Fruit fly (Drosophila melanogaster): Measurements from ENCODE around the gene Srp72.

Gene Srp72

DNA sequence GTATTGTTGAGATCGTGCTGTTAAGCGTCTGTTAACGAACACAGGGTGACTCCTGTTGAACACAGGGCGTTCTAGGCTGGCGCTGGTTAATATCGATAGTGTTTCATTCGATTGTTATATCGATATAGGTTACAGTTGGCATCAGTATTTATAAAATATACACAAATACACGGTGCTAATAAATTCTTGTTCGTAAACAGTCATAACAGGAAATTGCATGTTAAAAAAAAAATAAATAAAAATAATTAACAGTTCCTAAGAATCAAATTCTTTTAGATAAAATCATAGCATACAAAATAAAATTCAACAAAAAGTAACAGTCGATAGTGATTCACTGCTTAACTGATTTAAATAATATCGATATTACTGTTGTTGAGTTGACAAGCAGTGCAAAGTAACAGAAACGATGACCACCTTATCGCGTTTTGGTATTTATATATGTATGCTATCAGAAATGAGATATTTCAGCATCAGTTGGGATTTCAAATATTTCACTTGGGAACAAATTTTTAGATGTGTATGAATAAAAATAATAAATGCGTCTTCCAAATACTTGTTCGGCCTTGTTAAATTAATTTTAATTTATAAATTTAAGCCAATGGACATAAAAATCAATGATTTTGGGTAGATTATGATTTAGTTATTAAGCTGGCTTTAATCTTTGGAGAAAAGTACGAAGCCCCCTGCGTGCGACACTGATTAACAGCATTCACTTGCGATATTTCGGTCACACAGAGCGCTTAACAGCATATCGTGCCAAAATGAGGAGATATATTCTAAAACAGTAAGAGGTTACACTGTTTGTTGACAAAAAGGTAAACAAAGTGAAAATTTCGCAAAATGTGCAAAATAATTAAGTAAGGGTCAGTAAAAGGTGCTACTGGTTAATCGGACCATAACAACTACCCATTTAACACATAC lies 46.4 kb downstream of the Srp72 start, which contains the start of the genes Pi3K92E and Lrrk:
Pi3K92E (minus strand) TSS at position 59 of the 921 bp plus-strand sequence.
Lrrk (plus strand) TSS at position 807 of the 921 bp plus-strand sequence.
- TF ChIP-seq CTCF (optimal IDR thresholded peaks at IDR 0.05): no peak
- TF ChIP-seq CG8478 (optimal IDR thresholded peaks at IDR 0.05): no peak

DNA sequence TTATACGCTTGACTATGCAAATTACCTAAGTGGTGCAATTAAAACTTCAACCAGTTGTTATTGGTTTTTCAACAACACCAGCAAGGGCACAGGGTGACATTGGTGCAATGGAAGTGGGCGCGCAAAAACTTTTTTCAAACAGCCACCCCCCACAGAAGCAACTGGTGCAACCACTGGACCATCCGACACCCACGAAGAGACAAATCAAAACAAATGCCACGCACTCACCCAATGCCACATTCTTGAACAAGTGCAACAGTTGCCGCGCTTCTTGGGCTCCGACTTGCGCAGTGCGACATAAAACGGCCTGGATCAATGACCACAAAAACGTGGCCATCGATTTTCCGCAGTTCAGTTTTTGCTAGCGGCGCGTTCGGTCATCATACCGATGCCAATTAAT lies 47.2 kb downstream of the Srp72 start:
- no peak for TF ChIP-seq CG8478 (optimal IDR thresholded peaks at IDR 0.05)
- no peak for TF ChIP-seq CTCF (optimal IDR thresholded peaks at IDR 0.05)
